Worm (Caenorhabditis elegans) whole organism, L4/young adult: ENCODE results near the gene piit-1.

ENCODE experiments used
- W03F9.2 ChIP-seq: fragments of 150-350 bp; optimal IDR thresholded peaks from 2 replicates; lab custom pipeline; 2014; ENCODE audit warnings: missing biosample characterization, missing genetic modification characterization
- dao-5 ChIP-seq: sonication (generic microtip); optimal IDR thresholded peaks from 2 replicates; lab custom pipeline; 2016; ENCODE audit warnings: missing genotype, missing genetic modification characterization, moderate library complexity, missing compliant biosample characterization
- him-1 ChIP-seq: sonication (generic microtip); optimal IDR thresholded peaks from 2 replicates; lab custom pipeline; 2016; ENCODE audit warnings: missing genotype, missing genetic modification reagents, missing genetic modification characterization, missing compliant biosample characterization

DNA sequence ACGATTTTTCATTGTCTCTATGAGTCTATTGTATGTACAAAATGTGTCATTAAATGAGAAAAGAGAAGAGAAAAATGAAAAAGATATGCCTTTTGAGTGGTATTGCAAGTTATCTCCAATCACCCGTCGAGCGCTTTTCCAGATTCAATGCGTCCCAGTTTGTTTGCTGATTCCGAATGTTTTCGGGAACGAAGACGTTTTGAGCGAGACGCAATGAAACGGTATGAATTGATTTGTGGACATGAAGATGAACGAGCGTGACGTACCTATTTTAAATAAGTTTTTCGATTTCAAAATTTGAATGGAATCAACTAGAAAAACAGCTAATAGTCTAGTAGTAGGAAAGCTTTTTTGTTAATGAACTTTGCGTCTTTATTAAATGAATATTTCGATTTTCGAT, 6.9 kb upstream of the piit-1 start:
- TF ChIP-seq W03F9.2 (tag; lab: Kevin White, UChicago) = no peak
- TF ChIP-seq him-1 (tag; lab: Kevin White, UChicago) = no peak
- TF ChIP-seq dao-5 = no peak
